Fruit fly (Drosophila melanogaster): ENCODE data around the gene CG11791.

- TF ChIP-seq psq (optimal IDR thresholded peaks at IDR 0.05) (no peak), h (optimal IDR thresholded peaks at IDR 0.05) (no peak), ttk (optimal IDR thresholded peaks at IDR 0.05) (no peak), Myc (optimal IDR thresholded peaks at IDR 0.05) (no peak), insv (optimal IDR thresholded peaks at IDR 0.05) (no peak)
These were observed 2.2 kb downstream of the CG11791 start for dm6 chr3R:25051441-25052097.
